Worm (Caenorhabditis elegans) whole organism, L3 larva: Measurements from ENCODE around the gene try-5.

Source experiments
- ama-1 ChIP-seq: fragments of 150-350 bp; optimal IDR thresholded peaks from 2 replicates; lab custom pipeline; 2018
- daf-12 ChIP-seq: fragments of 150-350 bp; optimal IDR thresholded peaks from 2 replicates; lab custom pipeline; 2014; ENCODE audit warnings: missing biosample characterization, missing genetic modification reagents, missing genetic modification characterization
- elt-3 ChIP-seq, 3 experiments: fragments of 150-350 bp in 1 of 3; sonication (generic microtip) in 2 of 3; optimal IDR thresholded peaks; 2 replicates in 2 of 3; 4 replicates in 1 of 3; lab custom pipeline; 2014 to 2017; ENCODE audit warnings: missing biosample characterization in 3 of 3, missing genetic modification characterization in 3 of 3
- fkh-10 ChIP-seq: sonication (generic microtip); optimal IDR thresholded peaks from 2 replicates; lab custom pipeline; 2017; ENCODE audit warnings: missing biosample characterization, missing genetic modification reagents, missing genetic modification characterization
- fos-1 ChIP-seq: fragments of 150-350 bp; optimal IDR thresholded peaks from 2 replicates; lab custom pipeline; 2014; ENCODE audit warnings: missing biosample characterization, missing genetic modification characterization
- lin-15B ChIP-seq: fragments of 150-350 bp; optimal IDR thresholded peaks from 2 replicates; lab custom pipeline; 2014; ENCODE audit warnings: missing biosample characterization, missing genetic modification characterization
- nfya-1 ChIP-seq: sonication (generic microtip); optimal IDR thresholded peaks from 2 replicates; lab custom pipeline; 2017; ENCODE audit warnings: missing genetic modification characterization, mild to moderate bottlenecking, missing compliant biosample characterization, antibody characterized with exemption, moderate library complexity; ENCODE audit not compliant: insufficient read depth
- nhr-12 ChIP-seq: fragments of 150-350 bp; optimal IDR thresholded peaks from 2 replicates; lab custom pipeline; 2014; ENCODE audit warnings: missing biosample characterization, missing genetic modification characterization
- nhr-237 ChIP-seq: fragments of 150-350 bp; optimal IDR thresholded peaks from 2 replicates; lab custom pipeline; 2014; ENCODE audit warnings: missing biosample characterization, missing genetic modification characterization
- nhr-25 ChIP-seq: sonication (generic microtip); optimal IDR thresholded peaks from 2 replicates; lab custom pipeline; 2017; ENCODE audit warnings: missing biosample characterization, missing genetic modification characterization
- nhr-77 ChIP-seq: fragments of 150-350 bp; optimal IDR thresholded peaks from 2 replicates; lab custom pipeline; 2014; ENCODE audit warnings: missing biosample characterization, missing genetic modification characterization
- skn-1 ChIP-seq: fragments of 150-350 bp; optimal IDR thresholded peaks from 2 replicates; lab custom pipeline; 2014; ENCODE audit warnings: missing biosample characterization, missing genetic modification characterization
- snpc-4 ChIP-seq: fragments of 150-350 bp; optimal IDR thresholded peaks from 2 replicates; lab custom pipeline; 2014; ENCODE audit warnings: missing biosample characterization, missing genetic modification characterization
- unc-62 ChIP-seq: fragments of 150-350 bp; sonication (generic microtip); optimal IDR thresholded peaks from 4 replicates; lab custom pipeline; 2014; ENCODE audit warnings: missing biosample characterization, missing genetic modification reagents, missing genetic modification characterization

DNA sequence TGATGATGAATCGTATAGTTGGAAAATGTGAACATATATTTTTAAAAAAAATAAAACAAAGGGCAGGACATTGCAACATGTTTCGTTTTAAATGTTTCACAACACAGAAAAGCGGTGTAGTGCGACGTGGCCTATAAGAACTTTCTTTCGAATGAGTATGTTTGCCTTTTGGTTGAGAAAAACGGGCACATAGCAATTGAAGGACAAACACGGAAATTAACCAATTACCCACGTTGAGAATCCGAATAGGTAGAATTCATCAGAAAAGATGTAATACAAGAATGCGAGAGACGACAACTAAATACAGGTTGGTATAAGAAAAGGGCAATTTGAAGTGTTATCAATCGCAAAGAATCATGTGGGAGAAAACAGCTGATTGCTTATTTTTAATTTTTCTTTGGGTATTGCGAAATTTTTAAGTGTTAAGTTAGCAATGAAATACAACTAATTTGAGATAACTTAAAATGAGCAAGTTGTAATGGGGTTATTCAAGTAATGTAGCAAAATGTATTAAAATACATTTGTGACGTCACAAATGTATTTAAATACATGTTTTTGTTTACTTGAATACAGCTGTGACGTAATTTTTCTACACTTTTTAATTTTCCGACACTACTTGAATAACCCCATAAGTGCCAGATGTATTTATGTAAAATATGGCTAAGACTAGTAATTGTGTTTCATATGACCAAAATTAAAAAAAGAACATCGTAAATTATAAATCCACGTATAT lies 13.4 kb upstream of the try-5 start, which contains the start of gene acl-14:
- no peak for TF ChIP-seq nhr-25 (tag; lab: Kevin White, UChicago)
- TF ChIP-seq nfya-1 (tag; lab: Kevin White, UChicago) = no peak
- no peak for TF ChIP-seq daf-12
- no peak for TF ChIP-seq ama-1 (lab: Kevin White, UChicago)
- no peak for TF ChIP-seq fkh-10 (GFP tag; lab: Kevin White, UChicago)
- TF ChIP-seq fos-1 (tag; lab: Kevin White, UChicago) = no peak
- TF ChIP-seq nhr-12 (tag; lab: Kevin White, UChicago) = no peak
- no peak for TF ChIP-seq snpc-4
- no peak for TF ChIP-seq nhr-77
- no peak for TF ChIP-seq lin-15B (tag; lab: Kevin White, UChicago)
- TF ChIP-seq skn-1 (tag; lab: Kevin White, UChicago) = no peak
- TF ChIP-seq elt-3 (tag; optimal IDR thresholded peaks at IDR 0.05; lab: Kevin White, UChicago) = no peak
- no peak for TF ChIP-seq unc-62 (GFP tag; lab: Kevin White, UChicago)
- no peak for TF ChIP-seq nhr-237 (tag; lab: Kevin White, UChicago)
